Fruit fly (Drosophila melanogaster) whole organism, embryonic: Measurements from ENCODE around the gene TwdlE.

Experiments used
- Adf1 ChIP-seq: fragments of 200-800 bp; sonication (Bioruptor generic); IDR thresholded peaks from 2 replicates; pipeline ENCODE4 v1.3.6; 2022; ENCODE audit warnings: missing biosample characterization, missing genetic modification characterization
- Blimp-1 ChIP-seq: fragments of 200-800 bp; sonication (Bioruptor generic); optimal IDR thresholded peaks from 3 replicates; lab custom pipeline; 2018; ENCODE audit warnings: missing biosample characterization, missing genetic modification characterization, mild to moderate bottlenecking, moderate library complexity, missing genetic modification reagents
- CG12299 ChIP-seq: fragments of 200-800 bp; sonication (Bioruptor generic); optimal IDR thresholded peaks from 2 replicates; lab custom pipeline; 2018; ENCODE audit warnings: missing biosample characterization, mild to moderate bottlenecking, missing genetic modification characterization
- CG14965 ChIP-seq: fragments of 200-800 bp; sonication (Bioruptor generic); optimal IDR thresholded peaks from 2 replicates; lab custom pipeline; 2016; ENCODE audit warnings: missing biosample characterization, missing genetic modification characterization, borderline replicate concordance
- CG15011 ChIP-seq: fragments of 200-800 bp; sonication (Bioruptor generic); optimal IDR thresholded peaks from 3 replicates; lab custom pipeline; 2018; ENCODE audit warnings: missing biosample characterization, mild to moderate bottlenecking, missing genetic modification characterization
- CG15479 ChIP-seq: fragments of 200-800 bp; sonication (Bioruptor generic); optimal IDR thresholded peaks from 3 replicates; lab custom pipeline; 2019; ENCODE audit warnings: missing biosample characterization, mild to moderate bottlenecking, missing genetic modification characterization, moderate library complexity
- CG16779 ChIP-seq: fragments of 200-800 bp; sonication (Bioruptor generic); IDR thresholded peaks from 2 replicates; pipeline ENCODE4 v1.3.6; 2022; ENCODE audit warnings: missing biosample characterization, missing genetic modification characterization
- CG16863 ChIP-seq: fragments of 200-800 bp; sonication (Bioruptor generic); optimal IDR thresholded peaks from 3 replicates; lab custom pipeline; 2016; ENCODE audit warnings: missing biosample characterization, missing genetic modification characterization
- CG17361 ChIP-seq: fragments of 200-800 bp; sonication (Bioruptor generic); IDR thresholded peaks from 3 replicates; pipeline ENCODE4 v1.3.6; 2022; ENCODE audit warnings: missing biosample characterization, missing genetic modification characterization
- CG18599 ChIP-seq: fragments of 200-800 bp; sonication (Bioruptor generic); optimal IDR thresholded peaks from 3 replicates; lab custom pipeline; 2017; ENCODE audit warnings: missing biosample characterization, missing genetic modification characterization, mild to moderate bottlenecking, moderate library complexity, missing genetic modification reagents
- CG2120 ChIP-seq: fragments of 200-800 bp; sonication (Bioruptor generic); optimal IDR thresholded peaks from 3 replicates; lab custom pipeline; 2016; ENCODE audit warnings: missing biosample characterization, missing genetic modification characterization
- CG2678 ChIP-seq: fragments of 200-800 bp; sonication (Bioruptor generic); optimal IDR thresholded peaks from 3 replicates; lab custom pipeline; 2019; ENCODE audit warnings: missing biosample characterization, mild to moderate bottlenecking, missing genetic modification characterization, moderate library complexity
- CG6689 ChIP-seq: fragments of 200-800 bp; sonication (Bioruptor generic); IDR thresholded peaks from 2 replicates; pipeline ENCODE4 v1.3.6; 2022; ENCODE audit warnings: missing biosample characterization, missing genetic modification characterization
- CG7271 ChIP-seq: fragments of 200-800 bp; sonication (Bioruptor generic); optimal IDR thresholded peaks from 2 replicates; lab custom pipeline; 2018; ENCODE audit warnings: missing biosample characterization, mild to moderate bottlenecking, missing genetic modification characterization, moderate library complexity
- CG8944 ChIP-seq: fragments of 200-800 bp; sonication (Bioruptor generic); optimal IDR thresholded peaks from 3 replicates; lab custom pipeline; 2016; ENCODE audit warnings: missing biosample characterization, missing genetic modification characterization
- Chrac-16 ChIP-seq: fragments of 200-800 bp; sonication (Bioruptor generic); optimal IDR thresholded peaks from 3 replicates; lab custom pipeline; 2016; ENCODE audit warnings: missing biosample characterization, missing genetic modification characterization
- CkIIα-i1 ChIP-seq: fragments of 200-800 bp; sonication (Bioruptor generic); IDR thresholded peaks from 2 replicates; pipeline ENCODE4 v1.3.6; 2022; ENCODE audit warnings: missing biosample characterization, missing genetic modification characterization
- Ets65A ChIP-seq: fragments of 200-800 bp; sonication (Bioruptor generic); peaks from one replicate; lab custom pipeline; 2016; ENCODE audit warnings: missing biosample characterization, missing genetic modification characterization
- H15 ChIP-seq: fragments of 200-800 bp; sonication (Bioruptor generic); IDR thresholded peaks from 3 replicates; pipeline ENCODE4 v1.3.6; 2022; ENCODE audit warnings: missing biosample characterization, missing genetic modification characterization
- Hr51 ChIP-seq, 2 experiments: fragments of 200-800 bp; sonication (Bioruptor generic); optimal IDR thresholded peaks; 2 replicates in 1 of 2; 3 replicates in 1 of 2; lab custom pipeline; 2016 to 2018; ENCODE audit warnings: missing biosample characterization in 2 of 2, missing genetic modification characterization in 2 of 2, mild to moderate bottlenecking in 1 of 2, moderate library complexity in 1 of 2
- Hr78 ChIP-seq, 2 experiments: fragments of 200-800 bp in 1 of 2; fragments of >200 bp in 1 of 2; sonication (Bioruptor generic) in 1 of 2; optimal IDR thresholded peaks; 2 replicates each; lab custom pipeline; 2017 to 2019; ENCODE audit warnings: missing biosample characterization in 2 of 2, missing genetic modification characterization in 2 of 2, mild to moderate bottlenecking in 1 of 2, moderate library complexity in 1 of 2
- MBD-R2 ChIP-seq: fragments of 200-800 bp; sonication (Bioruptor generic); IDR thresholded peaks from 2 replicates; pipeline ENCODE4 v1.3.6; 2022; ENCODE audit warnings: missing biosample characterization, missing genetic modification characterization
- Med ChIP-seq: fragments of 200-800 bp; sonication (Bioruptor generic); peaks from one replicate; lab custom pipeline; 2016; ENCODE audit warnings: missing biosample characterization, missing genetic modification characterization, mild to moderate bottlenecking, inconsistent platforms, moderate library complexity
- Mrtf ChIP-seq: fragments of 200-800 bp; sonication (Bioruptor generic); IDR thresholded peaks from 3 replicates; pipeline ENCODE4 v1.3.6; 2022; ENCODE audit warnings: missing biosample characterization, missing genetic modification characterization
- Sin3A ChIP-seq: fragments of >200 bp; optimal IDR thresholded peaks from 2 replicates; lab custom pipeline; 2018
- Taf1 ChIP-seq: fragments of 200-800 bp; sonication (Bioruptor generic); IDR thresholded peaks from 2 replicates; pipeline ENCODE4 v1.3.6; 2022; ENCODE audit warnings: missing biosample characterization, missing genetic modification characterization
- abd-A ChIP-seq: fragments of 200-800 bp; sonication (Bioruptor generic); optimal IDR thresholded peaks from 3 replicates; lab custom pipeline; 2019; ENCODE audit warnings: missing biosample characterization, mild to moderate bottlenecking, missing genetic modification characterization, moderate library complexity
- chinmo ChIP-seq: fragments of 200-800 bp; sonication (Bioruptor generic); IDR thresholded peaks from 4 replicates; pipeline ENCODE4 v1.3.6; 2022; ENCODE audit warnings: missing biosample characterization, missing genetic modification characterization; ENCODE audit not compliant: partially characterized antibody
- ci ChIP-seq: fragments of 200-800 bp; sonication (Bioruptor generic); IDR thresholded peaks from 3 replicates; pipeline ENCODE4 v1.3.6; 2022; ENCODE audit warnings: missing biosample characterization, missing genetic modification characterization
- crol ChIP-seq: fragments of 200-800 bp; sonication (Bioruptor generic); IDR thresholded peaks from 2 replicates; pipeline ENCODE4 v1.3.6; 2022; ENCODE audit warnings: missing biosample characterization, missing genetic modification characterization
- gem ChIP-seq: fragments of 200-800 bp; sonication (Bioruptor generic); optimal IDR thresholded peaks from 2 replicates; lab custom pipeline; 2019; ENCODE audit warnings: missing biosample characterization, mild to moderate bottlenecking, missing genetic modification characterization, moderate library complexity
- grau ChIP-seq: fragments of 200-800 bp; optimal IDR thresholded peaks from 3 replicates; lab custom pipeline; 2019; ENCODE audit warnings: missing biosample characterization, mild to moderate bottlenecking, missing genetic modification characterization, moderate library complexity
- her ChIP-seq: fragments of 200-800 bp; sonication (Bioruptor generic); optimal IDR thresholded peaks from 2 replicates; lab custom pipeline; 2016; ENCODE audit warnings: missing biosample characterization, missing genetic modification characterization
- jigr1 ChIP-seq: fragments of 200-800 bp; sonication (Bioruptor generic); IDR thresholded peaks from 3 replicates; pipeline ENCODE4 v1.3.6; 2022; ENCODE audit warnings: missing biosample characterization, missing genetic modification characterization
- lov ChIP-seq, 2 experiments: fragments of 200-800 bp in 1 of 2; fragments of >200 bp in 1 of 2; sonication (Bioruptor generic) in 1 of 2; IDR thresholded peaks in 1 of 2; optimal IDR thresholded peaks in 1 of 2; 2 replicates in 1 of 2; 3 replicates in 1 of 2; pipeline versions ENCODE4 v1.3.6 to Lab custom; 2017 to 2022; ENCODE audit warnings: missing biosample characterization in 1 of 2, missing genetic modification characterization in 1 of 2
- onecut ChIP-seq: fragments of 200-800 bp; sonication (Bioruptor generic); IDR thresholded peaks from 2 replicates; pipeline ENCODE4 v1.3.6; 2022; ENCODE audit warnings: missing biosample characterization, missing genetic modification characterization
- phol ChIP-seq: fragments of 200-800 bp; sonication (Bioruptor generic); optimal IDR thresholded peaks from 3 replicates; lab custom pipeline; 2018; ENCODE audit warnings: missing biosample characterization, mild to moderate bottlenecking, missing genetic modification characterization, moderate library complexity
- row ChIP-seq: fragments of 200-800 bp; sonication (Bioruptor generic); IDR thresholded peaks from 3 replicates; pipeline ENCODE4 v1.3.6; 2022; ENCODE audit warnings: missing biosample characterization, missing genetic modification characterization
- sens ChIP-seq: fragments of 200-800 bp; sonication (Bioruptor generic); peaks from one replicate; lab custom pipeline; 2016; ENCODE audit warnings: missing biosample characterization, missing genetic modification characterization
- stwl ChIP-seq: fragments of 200-800 bp; sonication (Bioruptor generic); optimal IDR thresholded peaks from 3 replicates; lab custom pipeline; 2018; ENCODE audit warnings: missing biosample characterization, mild to moderate bottlenecking, missing genetic modification characterization, moderate library complexity
- vvl ChIP-seq: fragments of 200-800 bp; sonication (Bioruptor generic); IDR thresholded peaks from 2 replicates; pipeline ENCODE4 v1.3.6; 2022; ENCODE audit warnings: missing biosample characterization, missing genetic modification characterization

TwdlE gene

dm6 chr2L:7833650-7834049 is 27.0 kb downstream of the TwdlE start:
- TF ChIP-seq abd-A (tag; lab: Kevin White, UChicago) (peak; percentile 37), CG16779 (0 out of 2 replicates have a peak, but pooled peaks have one; percentile 3), CG7271 (tag; lab: Kevin White, UChicago) (no peak), jigr1 (GFP tag; lab: Robert Waterston, UW) (no peak), CG15479 (no peak), ci (0 out of 3 replicates have a peak, but pooled peaks have one; percentile 21), CG15011 (GFP tag; lab: Kevin White, UChicago) (no peak), H15 (GFP tag; lab: Robert Waterston, UW) (peak; percentile 15; the same call in 1 of the 3 replicates), chinmo (GFP tag; lab: Robert Waterston, UW) (0 out of 4 replicates have a peak, but pooled peaks have one; percentile 27), Chrac-16 (GFP tag; lab: Kevin White, UChicago) (no peak), Sin3A (no peak), stwl (tag; lab: Kevin White, UChicago) (no peak), crol (peak; percentile 83), Adf1 (peak; percentile 76; the same call in 1 of the 2 replicates), Med (GFP tag; lab: Kevin White, UChicago) (peak; percentile 69), Hr78 (GFP tag; optimal IDR thresholded peaks at IDR 0.05; lab: Kevin White, UChicago) (no peak), CG12299 (tag; lab: Kevin White, UChicago) (no peak), Ets65A (GFP tag; lab: Kevin White, UChicago) (peak; percentile 42), CkIIα-i1 (GFP tag; lab: Robert Waterston, UW) (no peak), phol (tag; lab: Kevin White, UChicago) (no peak), CG14965 (GFP tag; lab: Kevin White, UChicago) (no peak), MBD-R2 (GFP tag; lab: Robert Waterston, UW) (no peak)

DNA sequence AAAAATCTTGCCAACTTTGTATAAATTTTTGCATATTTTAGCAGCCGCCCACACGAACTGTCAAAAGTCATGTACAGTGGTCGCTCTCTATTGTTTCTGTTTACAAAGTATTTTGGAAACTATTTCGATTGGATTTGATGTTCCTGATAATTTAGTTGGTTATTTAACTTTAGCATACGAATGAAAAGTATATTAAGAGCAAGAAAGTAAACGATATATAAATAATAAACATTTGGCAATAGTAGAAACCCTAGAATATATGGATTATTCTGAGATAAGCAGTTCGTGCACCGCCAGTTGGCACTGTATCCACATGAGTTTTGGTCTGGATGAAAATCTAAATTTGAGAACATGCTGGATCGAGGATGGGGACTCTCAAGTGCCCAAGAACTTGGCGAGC is 27.4 kb downstream of the TwdlE start:
- TF ChIP-seq row (GFP tag; lab: Robert Waterston, UW) (peak; percentile 54), CG2120 (GFP tag; lab: Kevin White, UChicago) (peak; percentile 32), onecut (no peak), CG16863 (GFP tag; lab: Kevin White, UChicago) (no peak), vvl (GFP tag; lab: Robert Waterston, UW) (0 out of 2 replicates have a peak, but pooled peaks have one; percentile 8), CG17361 (GFP tag; lab: Robert Waterston, UW) (0 out of 3 replicates have a peak, but pooled peaks have one; percentile 13), sens (GFP tag; lab: Kevin White, UChicago) (peak; percentile 75), Taf1 (GFP tag; lab: Robert Waterston, UW) (no peak), Mrtf (GFP tag; lab: Robert Waterston, UW) (no peak), Hr51 (GFP tag; optimal IDR thresholded peaks at IDR 0.05; lab: Kevin White, UChicago) (peak in 1 of 2 experiments; percentile 37), CG18599 (GFP tag; lab: Kevin White, UChicago) (peak; percentile 30), grau (tag; lab: Kevin White, UChicago) (peak; percentile 72), CG8944 (no peak), CG2678 (tag; lab: Kevin White, UChicago) (peak; percentile 16), her (no peak), lov (optimal IDR thresholded peaks at IDR 0.05; lab: Kevin White, UChicago) (no peak), lov (GFP tag; IDR thresholded peaks at IDR 0.05; lab: Robert Waterston, UW) (no peak), Blimp-1 (GFP tag; lab: Kevin White, UChicago) (no peak), gem (tag; lab: Kevin White, UChicago) (peak; percentile 16), CG6689 (GFP tag; lab: Robert Waterston, UW) (0 out of 2 replicates have a peak, but pooled peaks have one; percentile 13)
- TF ChIP-seq, all 482 proteins: peak for 11
